Worm (Caenorhabditis elegans) whole organism, L4 larva: ENCODE data around the gene ethe-1.
A peak's percentile ranks its signal among the peaks of the same experiment; 100 is the strongest.

Source experiments
- T20F7.1 ChIP-seq: fragments of 200-800 bp; sonication (Bioruptor generic); optimal IDR thresholded peaks from 2 replicates; lab custom pipeline; 2018; ENCODE audit warnings: mild to moderate bottlenecking, missing genetic modification characterization, missing compliant biosample characterization
- Y75B8A.6 ChIP-seq: fragments of 200-800 bp; sonication (Bioruptor generic); IDR thresholded peaks from 2 replicates; pipeline ENCODE4 v1.3.6; 2022; ENCODE audit warnings: missing genetic modification reagents, missing genetic modification characterization, missing compliant biosample characterization
- ZK337.2 ChIP-seq: fragments of 200-800 bp; sonication (Bioruptor generic); IDR thresholded peaks from 2 replicates; pipeline ENCODE4 v1.3.6; 2022; ENCODE audit warnings: missing genetic modification reagents, missing genetic modification characterization, missing compliant biosample characterization
- aha-1 ChIP-seq: fragments of 150-350 bp; peaks from one replicate; lab custom pipeline; 2014; ENCODE audit warnings: missing biosample characterization, missing genetic modification characterization
- aly-2 ChIP-seq: sonication (generic microtip); optimal IDR thresholded peaks from 2 replicates; lab custom pipeline; 2018; ENCODE audit warnings: missing biosample characterization, missing genetic modification characterization
- ama-1 ChIP-seq: fragments of 150-350 bp; optimal IDR thresholded peaks from 2 replicates; lab custom pipeline; 2014; ENCODE audit warnings: inconsistent platforms, mixed read lengths
- arid-1 ChIP-seq: fragments of 200-800 bp; sonication (Bioruptor generic); conservative IDR thresholded peaks from 2 replicates; pipeline ENCODE4 v1.3.6; 2022; ENCODE audit warnings: missing genetic modification reagents, missing genetic modification characterization, missing compliant biosample characterization
- ceh-20 ChIP-seq: fragments of 200-800 bp; sonication (Bioruptor generic); IDR thresholded peaks from 2 replicates; pipeline ENCODE4 v1.3.6; 2022; ENCODE audit warnings: missing genetic modification reagents, missing genetic modification characterization, missing compliant biosample characterization
- ceh-28 ChIP-seq: fragments of 150-350 bp; optimal IDR thresholded peaks from 2 replicates; lab custom pipeline; 2014; ENCODE audit warnings: missing biosample characterization, missing genetic modification reagents, missing genetic modification characterization
- ceh-32 ChIP-seq: sonication (generic microtip); optimal IDR thresholded peaks from 2 replicates; lab custom pipeline; 2016; ENCODE audit warnings: mild to moderate bottlenecking, missing genetic modification characterization, missing compliant biosample characterization; ENCODE audit not compliant: poor library complexity
- ceh-44 ChIP-seq: fragments of 200-800 bp; sonication (Bioruptor generic); IDR thresholded peaks from 2 replicates; pipeline ENCODE4 v1.3.6; 2022; ENCODE audit warnings: missing genetic modification reagents, missing genetic modification characterization, missing compliant biosample characterization
- ctbp-1 ChIP-seq: fragments of 200-800 bp; sonication (Bioruptor generic); IDR thresholded peaks from 2 replicates; pipeline ENCODE4 v1.3.6; 2022; ENCODE audit warnings: missing genetic modification reagents, missing genetic modification characterization, missing compliant biosample characterization
- daf-12 ChIP-seq: fragments of 150-350 bp; optimal IDR thresholded peaks from 2 replicates; lab custom pipeline; 2014; ENCODE audit warnings: missing biosample characterization, missing genetic modification reagents, missing genetic modification characterization
- daf-16 ChIP-seq, 3 experiments: sonication (generic microtip); optimal IDR thresholded peaks; 2 replicates each; lab custom pipeline; 2016 to 2017; ENCODE audit warnings: missing genetic modification characterization in 3 of 3, missing genetic modification reagents in 3 of 3, mild to moderate bottlenecking in 2 of 3, missing compliant biosample characterization in 2 of 3, missing biosample characterization in 1 of 3, moderate library complexity in 1 of 3
- dmd-8 ChIP-seq: fragments of 200-800 bp; sonication (Bioruptor generic); IDR thresholded peaks from 2 replicates; pipeline ENCODE4 v1.3.6; 2022; ENCODE audit warnings: missing genetic modification characterization, missing compliant biosample characterization
- dpl-1 ChIP-seq: fragments of 150-350 bp; optimal IDR thresholded peaks from 2 replicates; lab custom pipeline; 2014; ENCODE audit warnings: missing biosample characterization, missing genetic modification reagents, missing genetic modification characterization
- fkh-10 ChIP-seq: fragments of 150-350 bp; optimal IDR thresholded peaks from 2 replicates; lab custom pipeline; 2014; ENCODE audit warnings: missing biosample characterization, missing genetic modification reagents, missing genetic modification characterization
- fos-1 ChIP-seq: fragments of 150-350 bp; optimal IDR thresholded peaks from 2 replicates; lab custom pipeline; 2014; ENCODE audit warnings: missing biosample characterization, missing genetic modification characterization
- hlh-30 ChIP-seq: sonication (generic microtip); optimal IDR thresholded peaks from 2 replicates; lab custom pipeline; 2017; ENCODE audit warnings: antibody characterized with exemption, mild to moderate bottlenecking, missing genetic modification characterization, missing compliant biosample characterization; ENCODE audit not compliant: insufficient read depth
- jun-1 ChIP-seq: fragments of 150-350 bp; optimal IDR thresholded peaks from 2 replicates; lab custom pipeline; 2014; ENCODE audit warnings: missing biosample characterization, missing genetic modification reagents, missing genetic modification characterization
- lin-29 ChIP-seq: fragments of 200-800 bp; sonication (Bioruptor generic); IDR thresholded peaks from 2 replicates; pipeline ENCODE4 v1.3.6; 2022; ENCODE audit warnings: missing genetic modification reagents, missing genetic modification characterization, missing compliant biosample characterization
- lsy-2 ChIP-seq, 2 experiments: fragments of 150-350 bp in 1 of 2; sonication (generic microtip) in 1 of 2; optimal IDR thresholded peaks; 2 replicates each; lab custom pipeline; 2014 to 2017; ENCODE audit warnings: missing biosample characterization in 2 of 2, missing genetic modification characterization in 2 of 2
- mdt-29 ChIP-seq: fragments of 200-800 bp; sonication (Bioruptor generic); IDR thresholded peaks from 2 replicates; pipeline ENCODE4 v1.3.6; 2022; ENCODE audit warnings: missing genetic modification reagents, missing genetic modification characterization, missing compliant biosample characterization
- nhr-28 ChIP-seq: fragments of 150-350 bp; optimal IDR thresholded peaks from 2 replicates; lab custom pipeline; 2014; ENCODE audit warnings: missing biosample characterization, missing genetic modification characterization
- nhr-41 ChIP-seq: fragments of 200-800 bp; sonication (Bioruptor generic); IDR thresholded peaks from 2 replicates; pipeline ENCODE4 v1.3.6; 2022; ENCODE audit warnings: missing genetic modification reagents, missing genetic modification characterization, missing compliant biosample characterization
- nhr-6 ChIP-seq: fragments of 150-350 bp; optimal IDR thresholded peaks from 2 replicates; lab custom pipeline; 2014; ENCODE audit warnings: missing biosample characterization, missing genetic modification characterization
- pha-4 ChIP-seq, 2 experiments: fragments of 150-350 bp in 1 of 2; fragments of 200-800 bp in 1 of 2; sonication (Bioruptor generic) in 1 of 2; IDR thresholded peaks in 1 of 2; optimal IDR thresholded peaks in 1 of 2; 2 replicates each; pipeline versions ENCODE4 v1.3.6 to Lab custom; 2014 to 2022; ENCODE audit warnings: missing genetic modification characterization in 2 of 2, missing genetic modification reagents in 2 of 2, missing biosample characterization in 1 of 2, missing compliant biosample characterization in 1 of 2
- php-3 ChIP-seq: fragments of 200-800 bp; sonication (Bioruptor generic); IDR thresholded peaks from 2 replicates; pipeline ENCODE4 v1.3.6; 2022; ENCODE audit warnings: missing genetic modification reagents, missing genetic modification characterization, missing compliant biosample characterization
- rbr-2 ChIP-seq: sonication (generic microtip); optimal IDR thresholded peaks from 2 replicates; lab custom pipeline; 2016; ENCODE audit warnings: missing genotype, missing genetic modification characterization, missing compliant biosample characterization
- set-16 ChIP-seq: fragments of 200-800 bp; sonication (Bioruptor generic); IDR thresholded peaks from 2 replicates; pipeline ENCODE4 v1.3.6; 2022; ENCODE audit warnings: missing genetic modification reagents, missing genetic modification characterization, missing compliant biosample characterization
- tag-97 ChIP-seq: fragments of 200-800 bp; sonication (Bioruptor generic); IDR thresholded peaks from 2 replicates; pipeline ENCODE4 v1.3.6; 2022; ENCODE audit warnings: missing genetic modification characterization, missing compliant biosample characterization
- unc-39 ChIP-seq: sonication (generic microtip); optimal IDR thresholded peaks from 2 replicates; lab custom pipeline; 2017; ENCODE audit warnings: missing biosample characterization, missing genetic modification characterization
- unc-62 ChIP-seq, 3 experiments: fragments of 150-350 bp in 1 of 3; sonication (generic microtip); optimal IDR thresholded peaks in 2 of 3; peaks in 1 of 3; 1 replicate in 1 of 3; 2 replicates in 2 of 3; lab custom pipeline; 2014 to 2017; ENCODE audit warnings: missing biosample characterization in 3 of 3, missing genetic modification characterization in 3 of 3, missing genetic modification reagents in 3 of 3, missing genotype in 1 of 3
- vab-7 ChIP-seq: fragments of 200-800 bp; sonication (Bioruptor generic); IDR thresholded peaks from 2 replicates; pipeline ENCODE4 v1.3.6; 2022; ENCODE audit warnings: missing genetic modification reagents, missing genetic modification characterization, missing compliant biosample characterization
- zag-1 ChIP-seq: fragments of 150-350 bp; optimal IDR thresholded peaks from 2 replicates; lab custom pipeline; 2014; ENCODE audit warnings: missing biosample characterization, missing genetic modification characterization
- zfp-2 ChIP-seq: sonication (generic microtip); optimal IDR thresholded peaks from 2 replicates; lab custom pipeline; 2016; ENCODE audit warnings: mild to moderate bottlenecking, missing genetic modification characterization, missing compliant biosample characterization
- zip-2 ChIP-seq: fragments of 150-350 bp; optimal IDR thresholded peaks from 2 replicates; lab custom pipeline; 2014; ENCODE audit warnings: missing biosample characterization, missing genetic modification characterization

The ethe-1 gene

DNA sequence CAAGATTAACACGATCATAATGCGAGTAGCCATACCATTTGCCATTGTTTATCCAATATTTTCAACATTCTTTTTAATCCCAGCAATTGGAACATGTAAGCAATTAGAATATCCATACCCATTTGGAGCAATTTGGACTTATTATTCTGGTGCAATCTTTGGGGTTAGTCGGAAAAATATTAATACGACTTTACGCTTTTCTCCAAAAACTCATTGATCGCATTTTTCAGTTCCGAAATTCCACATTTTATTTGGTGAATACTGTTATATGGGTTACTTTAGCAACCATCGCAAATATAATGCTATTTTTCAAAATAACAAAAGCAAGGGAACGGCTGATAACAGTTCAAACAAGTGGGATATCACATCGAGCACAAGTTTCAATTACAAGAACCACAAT lies 21.8 kb downstream of the ethe-1 start:
- TF ChIP-seq ama-1 (lab: Kevin White, UChicago) = no peak
- TF ChIP-seq aha-1 = peak; percentile 93

DNA sequence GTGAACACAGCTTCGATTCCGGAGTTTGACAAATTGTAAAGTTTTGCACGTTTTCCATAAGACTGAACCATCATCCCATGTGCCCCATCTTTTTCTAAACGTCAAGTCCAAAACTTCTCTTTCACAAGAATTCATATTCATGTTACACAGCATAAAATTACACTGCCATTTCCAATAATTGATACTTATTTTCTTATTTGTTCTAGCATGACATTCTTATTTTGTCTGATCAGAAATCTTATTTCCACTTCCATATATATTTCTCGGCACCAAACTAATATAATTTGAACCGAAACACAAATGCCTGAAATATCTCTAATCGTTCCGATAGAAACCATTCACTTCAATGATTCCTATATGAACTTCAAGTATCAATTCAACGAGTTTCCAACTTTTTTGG lies 22.6 kb downstream of the ethe-1 start, which contains the start of gene sru-2:
sru-2 (plus strand) TSS at position 301 of the 400 bp plus-strand sequence.
- TF ChIP-seq unc-62 (GFP tag; optimal IDR thresholded peaks at IDR 0.05 in 1 of 2; lab: Kevin White, UChicago) = no peak
- no peak for TF ChIP-seq unc-62 (tag; optimal IDR thresholded peaks at IDR 0.05; lab: Kevin White, UChicago)
- no peak for TF ChIP-seq nhr-28
- TF ChIP-seq ceh-32 = no peak
- no peak for TF ChIP-seq T20F7.1 (GFP tag; lab: Kevin White, UChicago)
- TF ChIP-seq unc-39 (tag; lab: Kevin White, UChicago) = no peak
- TF ChIP-seq daf-16 (GFP tag; optimal IDR thresholded peaks at IDR 0.05; lab: Kevin White, UChicago) = no peak
- no peak for TF ChIP-seq daf-16 (tag; optimal IDR thresholded peaks at IDR 0.05; lab: Kevin White, UChicago)
- no peak for TF ChIP-seq hlh-30 (tag; lab: Kevin White, UChicago)
- TF ChIP-seq lsy-2 (tag; optimal IDR thresholded peaks at IDR 0.05; lab: Kevin White, UChicago) = no peak
- TF ChIP-seq tag-97 (GFP tag; lab: Robert Waterston, UW) = no peak
- no peak for TF ChIP-seq fos-1 (tag; lab: Kevin White, UChicago)
- no peak for TF ChIP-seq pha-4 (GFP tag; IDR thresholded peaks at IDR 0.05; lab: Robert Waterston, UW)
- TF ChIP-seq pha-4 (tag; optimal IDR thresholded peaks at IDR 0.05; lab: Kevin White, UChicago) = no peak
- TF ChIP-seq rbr-2 (tag; lab: Kevin White, UChicago) = no peak
- TF ChIP-seq zfp-2 (tag; lab: Kevin White, UChicago) = no peak
- TF ChIP-seq zip-2 (tag; lab: Kevin White, UChicago) = no peak
- no peak for TF ChIP-seq ctbp-1
- no peak for TF ChIP-seq dmd-8
- TF ChIP-seq arid-1 = no peak
- no peak for TF ChIP-seq Y75B8A.6 (GFP tag; lab: Robert Waterston, UW)
- no peak for TF ChIP-seq ZK337.2 (GFP tag; lab: Robert Waterston, UW)
- no peak for TF ChIP-seq php-3 (GFP tag; lab: Robert Waterston, UW)

ce11 chrIV:9485040-9485439 lies 23.5 kb downstream of the ethe-1 start, which contains the start of gene gadr-2:
Gene gadr-2, minus strand, starts transcription at chrIV:9485140.
- no peak for TF ChIP-seq lin-29
- no peak for TF ChIP-seq ceh-28 (tag; lab: Kevin White, UChicago)
- no peak for TF ChIP-seq zag-1
- no peak for TF ChIP-seq jun-1 (tag; lab: Kevin White, UChicago)
- no peak for TF ChIP-seq ceh-44 (GFP tag; lab: Robert Waterston, UW)
- no peak for TF ChIP-seq dpl-1 (GFP tag; lab: Kevin White, UChicago)
- TF ChIP-seq ctbp-1 = no peak
- TF ChIP-seq zip-2 (tag; lab: Kevin White, UChicago) = no peak
- no peak for TF ChIP-seq mdt-29 (GFP tag; lab: Robert Waterston, UW)
- no peak for TF ChIP-seq ceh-20 (GFP tag; lab: Robert Waterston, UW)
- no peak for TF ChIP-seq set-16 (GFP tag; lab: Robert Waterston, UW)
- TF ChIP-seq nhr-6 (tag; lab: Kevin White, UChicago) = no peak
- TF ChIP-seq daf-16 (GFP tag; optimal IDR thresholded peaks at IDR 0.05; lab: Kevin White, UChicago) = no peak
- no peak for TF ChIP-seq daf-16 (tag; optimal IDR thresholded peaks at IDR 0.05; lab: Kevin White, UChicago)
- TF ChIP-seq vab-7 (GFP tag; lab: Robert Waterston, UW) = no peak
- TF ChIP-seq aly-2 (tag; lab: Kevin White, UChicago) = no peak
- TF ChIP-seq ZK337.2 (GFP tag; lab: Robert Waterston, UW) = no peak
- no peak for TF ChIP-seq fkh-10 (GFP tag; lab: Kevin White, UChicago)
- TF ChIP-seq nhr-41 (GFP tag; lab: Robert Waterston, UW) = no peak
- no peak for TF ChIP-seq daf-12 (tag; lab: Kevin White, UChicago)
